In the genomic region with DNA sequence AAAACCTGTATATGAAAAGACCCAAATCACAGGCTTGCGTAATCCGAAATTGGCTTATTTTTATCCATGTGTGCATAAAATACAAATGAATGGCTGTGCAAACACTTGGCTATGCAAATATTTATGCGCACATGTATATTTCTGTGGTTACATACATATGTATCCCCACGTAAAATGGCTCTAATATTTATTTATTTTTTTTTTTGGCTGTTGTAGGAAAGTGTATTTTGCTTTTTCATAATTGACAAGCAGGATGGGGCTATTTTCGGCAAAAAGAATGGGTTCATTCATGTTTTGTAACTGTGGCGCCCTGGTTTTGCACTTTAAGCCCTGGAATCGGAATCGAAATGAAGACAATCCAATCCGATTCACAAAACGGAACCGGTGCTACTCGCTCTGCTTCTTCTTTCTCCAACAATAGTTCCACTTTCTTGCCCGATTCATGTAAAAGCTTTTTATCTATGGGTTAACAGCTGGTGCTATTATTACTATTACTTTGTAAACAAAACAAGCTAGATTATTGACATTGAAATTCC, we compare ENCODE assay signal across 1 fruit fly cellular context.
TF ChIP-seq lines count a peak whose summit lies in the region.

No protein-coding gene starts in this region.

TF ChIP-seq in whole organism, embryonic, 481 proteins besides CTCF, POLR2A, EP300 and RAD21 (continued from another document and continues in another):
- TF ChIP-seq CG14860 (GFP tag; IDR thresholded peaks at IDR 0.05; lab: Robert Waterston, UW; ENCODE audit: partially characterized antibody) (no peak), CG42726 (GFP tag; IDR thresholded peaks at IDR 0.05; lab: Robert Waterston, UW; ENCODE audit: partially characterized antibody) (no peak), H15 (GFP tag; IDR thresholded peaks at IDR 0.05; lab: Robert Waterston, UW) (peak; percentile 72), CHES-1-like (GFP tag; optimal IDR thresholded peaks at IDR 0.05; lab: Kevin White, UChicago) (peak; percentile 73), D19A (tag; optimal IDR thresholded peaks at IDR 0.05; lab: Kevin White, UChicago) (peak; percentile 43), CG18011 (GFP tag; optimal IDR thresholded peaks at IDR 0.05; lab: Kevin White, UChicago) (peak; percentile 63), CG2202 (tag; optimal IDR thresholded peaks at IDR 0.05; lab: Kevin White, UChicago) (peak; percentile 17), CG8281 (tag; optimal IDR thresholded peaks at IDR 0.05; lab: Kevin White, UChicago) (peak; percentile 23), CG34422 (GFP tag; IDR thresholded peaks at IDR 0.05; lab: Robert Waterston, UW) (peak; percentile 84), ac (GFP tag; optimal IDR thresholded peaks at IDR 0.05; lab: Kevin White, UChicago) (peak; percentile 4), Drgx (GFP tag; IDR thresholded peaks at IDR 0.05; lab: Robert Waterston, UW) (peak; percentile 88), BtbVII (GFP tag; optimal IDR thresholded peaks at IDR 0.05; lab: Kevin White, UChicago) (peak; percentile 50), Aef1 (GFP tag; IDR thresholded peaks at IDR 0.05; lab: Robert Waterston, UW) (peak; percentile 78), Abd-B (GFP tag; optimal IDR thresholded peaks at IDR 0.05; lab: Kevin White, UChicago) (no peak), Ets65A (GFP tag; lab: Kevin White, UChicago) (peak; percentile 93), nom (GFP tag; optimal IDR thresholded peaks at IDR 0.05; lab: Kevin White, UChicago) (peak; percentile 46), Hand (GFP tag; optimal IDR thresholded peaks at IDR 0.05; lab: Kevin White, UChicago) (peak; percentile 57), CG3726 (GFP tag; IDR thresholded peaks at IDR 0.05; lab: Robert Waterston, UW) (no peak; the same call in 2 of the 3 replicates), B-H2 (GFP tag; optimal IDR thresholded peaks at IDR 0.05; lab: Kevin White, UChicago) (peak; percentile 67), hth (optimal IDR thresholded peaks at IDR 0.05; lab: Kevin White, UChicago) (no peak), salm (tag; optimal IDR thresholded peaks at IDR 0.05; lab: Kevin White, UChicago) (no peak), CG10366 (GFP tag; IDR thresholded peaks at IDR 0.05; lab: Robert Waterston, UW) (peak; percentile 62), Max (GFP tag; optimal IDR thresholded peaks at IDR 0.05; lab: Kevin White, UChicago) (peak; percentile 60), CG6272 (GFP tag; IDR thresholded peaks at IDR 0.05; lab: Robert Waterston, UW) (peak; percentile 53), CG31388 (GFP tag; optimal IDR thresholded peaks at IDR 0.05; lab: Kevin White, UChicago) (no peak), CG6654 (GFP tag; optimal IDR thresholded peaks at IDR 0.05; lab: Kevin White, UChicago) (peak; percentile 46), zen (tag; optimal IDR thresholded peaks at IDR 0.05; lab: Kevin White, UChicago) (no peak), CG15601 (tag; optimal IDR thresholded peaks at IDR 0.05; lab: Kevin White, UChicago) (peak; percentile 21), Doc3 (GFP tag; IDR thresholded peaks at IDR 0.05; lab: Robert Waterston, UW; ENCODE audit: partially characterized antibody) (no peak), CG3995 (GFP tag; optimal IDR thresholded peaks at IDR 0.05; lab: Kevin White, UChicago) (peak; percentile 7), CG6854 (GFP tag; optimal IDR thresholded peaks at IDR 0.05; lab: Kevin White, UChicago) (peak; percentile 6), CG13296 (GFP tag; optimal IDR thresholded peaks at IDR 0.05; lab: Kevin White, UChicago) (peak; percentile 65), Hsf (GFP tag; optimal IDR thresholded peaks at IDR 0.05; lab: Kevin White, UChicago) (peak; percentile 76), CG13624 (GFP tag; optimal IDR thresholded peaks at IDR 0.05; lab: Kevin White, UChicago) (peak; percentile 71), Lhr (GFP tag; optimal IDR thresholded peaks at IDR 0.05; lab: Kevin White, UChicago) (no peak), cad (GFP tag; optimal IDR thresholded peaks at IDR 0.05; lab: Kevin White, UChicago) (no peak), kah (GFP tag; optimal IDR thresholded peaks at IDR 0.05; lab: Kevin White, UChicago) (peak; percentile 26), CG9797 (GFP tag; optimal IDR thresholded peaks at IDR 0.05; lab: Kevin White, UChicago) (no peak), E2f2 (GFP tag; IDR thresholded peaks at IDR 0.05; lab: Robert Waterston, UW) (peak; percentile 58), CG11696 (GFP tag; IDR thresholded peaks at IDR 0.05; lab: Robert Waterston, UW) (peak; percentile 64; the same call in 1 of the 2 replicates), nerfin-1 (tag; optimal IDR thresholded peaks at IDR 0.05; lab: Kevin White, UChicago) (no peak), CG3163 (GFP tag; optimal IDR thresholded peaks at IDR 0.05; lab: Kevin White, UChicago) (peak; percentile 48), croc (GFP tag; conservative IDR thresholded peaks at IDR 0.05; lab: Robert Waterston, UW) (peak; percentile 20; the same call in 1 of the 3 replicates), zf30C (GFP tag; optimal IDR thresholded peaks at IDR 0.05; lab: Kevin White, UChicago) (no peak), pfk (GFP tag; optimal IDR thresholded peaks at IDR 0.05; lab: Kevin White, UChicago) (peak; percentile 23), CG9932 (GFP tag; IDR thresholded peaks at IDR 0.05; lab: Robert Waterston, UW) (peak; percentile 84), CG17912 (GFP tag; optimal IDR thresholded peaks at IDR 0.05; lab: Kevin White, UChicago) (no peak), CG10543 (GFP tag; optimal IDR thresholded peaks at IDR 0.05; lab: Kevin White, UChicago) (peak; percentile 79), CG4707 (GFP tag; optimal IDR thresholded peaks at IDR 0.05; lab: Kevin White, UChicago) (peak; percentile 14), CG15269 (tag; optimal IDR thresholded peaks at IDR 0.05; lab: Kevin White, UChicago) (peak; percentile 73), H2.0 (GFP tag; IDR thresholded peaks at IDR 0.05; lab: Robert Waterston, UW) (peak; percentile 61), CG17385 (GFP tag; optimal IDR thresholded peaks at IDR 0.05; lab: Kevin White, UChicago) (peak; percentile 90), tup (GFP tag; optimal IDR thresholded peaks at IDR 0.05; lab: Kevin White, UChicago) (peak; percentile 73), CG8359 (GFP tag; optimal IDR thresholded peaks at IDR 0.05; lab: Kevin White, UChicago; ENCODE audit: borderline replicate concordance) (no peak), p53 (GFP tag; optimal IDR thresholded peaks at IDR 0.05; lab: Kevin White, UChicago) (peak; percentile 53), ATbp (GFP tag; optimal IDR thresholded peaks at IDR 0.05; lab: Kevin White, UChicago) (peak; percentile 29), CG12659 (GFP tag; optimal IDR thresholded peaks at IDR 0.05; lab: Kevin White, UChicago) (peak; percentile 78), C15 (GFP tag; IDR thresholded peaks at IDR 0.05; lab: Robert Waterston, UW) (peak; percentile 55; the same call in 1 of the 3 replicates), prd (optimal IDR thresholded peaks at IDR 0.05; lab: Kevin White, UChicago) (no peak), prd (GFP tag; IDR thresholded peaks at IDR 0.05; lab: Robert Waterston, UW) (peak; percentile 78), CG11247 (GFP tag; IDR thresholded peaks at IDR 0.05; lab: Robert Waterston, UW) (no peak), CG7928 (GFP tag; optimal IDR thresholded peaks at IDR 0.05; lab: Kevin White, UChicago) (peak; percentile 90), Opbp (GFP tag; IDR thresholded peaks at IDR 0.05; lab: Robert Waterston, UW; ENCODE audit: partially characterized antibody) (no peak), Mad (GFP tag; optimal IDR thresholded peaks at IDR 0.05; lab: Kevin White, UChicago) (peak; percentile 57), lmd (GFP tag; IDR thresholded peaks at IDR 0.05; lab: Robert Waterston, UW) (peak; percentile 72), Jarid2 (GFP tag; optimal IDR thresholded peaks at IDR 0.05; lab: Kevin White, UChicago) (no peak), CG10431 (GFP tag; optimal IDR thresholded peaks at IDR 0.05; lab: Kevin White, UChicago) (peak; percentile 0), Dp (GFP tag; optimal IDR thresholded peaks at IDR 0.05; lab: Kevin White, UChicago) (no peak), Sox102F (GFP tag; optimal IDR thresholded peaks at IDR 0.05; lab: Kevin White, UChicago) (peak; percentile 77), Neu2 (GFP tag; optimal IDR thresholded peaks at IDR 0.05; lab: Kevin White, UChicago; ENCODE audit: borderline replicate concordance) (no peak), CG33213 (GFP tag; optimal IDR thresholded peaks at IDR 0.05; lab: Kevin White, UChicago) (peak; percentile 62), HLHmδ (GFP tag; optimal IDR thresholded peaks at IDR 0.05; lab: Kevin White, UChicago) (no peak), CG7745 (tag; optimal IDR thresholded peaks at IDR 0.05; lab: Kevin White, UChicago) (no peak), CG6689 (GFP tag; IDR thresholded peaks at IDR 0.05; lab: Robert Waterston, UW) (peak; percentile 79), ssp (GFP tag; IDR thresholded peaks at IDR 0.05; lab: Robert Waterston, UW) (peak; percentile 52), CkIIα-i1 (GFP tag; IDR thresholded peaks at IDR 0.05; lab: Robert Waterston, UW) (no peak), CG7839 (tag; optimal IDR thresholded peaks at IDR 0.05; lab: Kevin White, UChicago) (peak; percentile 74), scrt (GFP tag; optimal IDR thresholded peaks at IDR 0.05; lab: Kevin White, UChicago) (peak; percentile 49), Fer2 (tag; optimal IDR thresholded peaks at IDR 0.05; lab: Kevin White, UChicago) (peak; percentile 59), CG9437 (GFP tag; optimal IDR thresholded peaks at IDR 0.05; lab: Kevin White, UChicago) (peak; percentile 63), gsb-n (tag; optimal IDR thresholded peaks at IDR 0.05; lab: Kevin White, UChicago) (no peak), Pdp1 (GFP tag; optimal IDR thresholded peaks at IDR 0.05; lab: Kevin White, UChicago) (peak; percentile 76 to 84), aop (GFP tag; IDR thresholded peaks at IDR 0.05; lab: Robert Waterston, UW) (0 out of 2 replicates have a peak, but pooled peaks have one; percentile 21), tio (GFP tag; optimal IDR thresholded peaks at IDR 0.05; lab: Kevin White, UChicago) (peak; percentile 76), D19B (GFP tag; optimal IDR thresholded peaks at IDR 0.05; lab: Kevin White, UChicago) (peak; percentile 41), Lpt (GFP tag; optimal IDR thresholded peaks at IDR 0.05; lab: Kevin White, UChicago) (no peak), MBD-R2 (GFP tag; IDR thresholded peaks at IDR 0.05; lab: Robert Waterston, UW) (peak; percentile 71), pros (GFP tag; optimal IDR thresholded peaks at IDR 0.05; lab: Kevin White, UChicago) (peak; percentile 86), CG18619 (GFP tag; optimal IDR thresholded peaks at IDR 0.05; lab: Kevin White, UChicago) (peak; percentile 29), CG4730 (GFP tag; IDR thresholded peaks at IDR 0.05; lab: Robert Waterston, UW) (peak; percentile 59), lov (optimal IDR thresholded peaks at IDR 0.05; lab: Kevin White, UChicago) (no peak), lov (GFP tag; IDR thresholded peaks at IDR 0.05; lab: Robert Waterston, UW) (peak; percentile 81; the same call in 2 of the 3 replicates), peb (GFP tag; IDR thresholded peaks at IDR 0.05; lab: Robert Waterston, UW) (peak; percentile 32; the same call in 1 of the 2 replicates), grau (tag; optimal IDR thresholded peaks at IDR 0.05; lab: Kevin White, UChicago) (peak; percentile 54), pb (GFP tag; optimal IDR thresholded peaks at IDR 0.05; lab: Kevin White, UChicago) (peak; percentile 37), NfI (GFP tag; optimal IDR thresholded peaks at IDR 0.05; lab: Kevin White, UChicago) (peak; percentile 78), CG15514 (GFP tag; optimal IDR thresholded peaks at IDR 0.05; lab: Kevin White, UChicago) (peak; percentile 99), CG31365 (tag; optimal IDR thresholded peaks at IDR 0.05; lab: Kevin White, UChicago) (no peak), gce (GFP tag; IDR thresholded peaks at IDR 0.05; lab: Robert Waterston, UW) (peak; percentile 61; the same call in 2 of the 3 replicates), CG12155 (GFP tag; optimal IDR thresholded peaks at IDR 0.05; lab: Kevin White, UChicago) (peak; percentile 98), Mrtf (GFP tag; IDR thresholded peaks at IDR 0.05; lab: Robert Waterston, UW) (peak; percentile 73), ab (GFP tag; optimal IDR thresholded peaks at IDR 0.05; lab: Kevin White, UChicago) (peak; percentile 19), sima (GFP tag; optimal IDR thresholded peaks at IDR 0.05; lab: Kevin White, UChicago) (peak; percentile 39), CG5953 (GFP tag; IDR thresholded peaks at IDR 0.05; lab: Robert Waterston, UW) (peak; percentile 64), pum (GFP tag; optimal IDR thresholded peaks at IDR 0.05; lab: Kevin White, UChicago) (peak; percentile 58), cg (GFP tag; optimal IDR thresholded peaks at IDR 0.05; lab: Kevin White, UChicago) (no peak), chn (GFP tag; optimal IDR thresholded peaks at IDR 0.05; lab: Kevin White, UChicago) (peak; percentile 77), CG8388 (GFP tag; optimal IDR thresholded peaks at IDR 0.05; lab: Kevin White, UChicago) (peak; percentile 57), schlank (tag; optimal IDR thresholded peaks at IDR 0.05; lab: Kevin White, UChicago) (peak; percentile 64), ara (GFP tag; IDR thresholded peaks at IDR 0.05; lab: Robert Waterston, UW) (peak; percentile 71), sqz (GFP tag; optimal IDR thresholded peaks at IDR 0.05; lab: Kevin White, UChicago) (peak; percentile 25), CG43689 (GFP tag; IDR thresholded peaks at IDR 0.05; lab: Robert Waterston, UW) (no peak), slp2 (GFP tag; optimal IDR thresholded peaks at IDR 0.05; lab: Kevin White, UChicago) (peak; percentile 49), fd3F (GFP tag; optimal IDR thresholded peaks at IDR 0.05; lab: Kevin White, UChicago) (peak; percentile 63), Usf (GFP tag; optimal IDR thresholded peaks at IDR 0.05; lab: Kevin White, UChicago) (peak; percentile 17), MESR4 (GFP tag; optimal IDR thresholded peaks at IDR 0.05; lab: Kevin White, UChicago) (peak; percentile 17), CG8478 (optimal IDR thresholded peaks at IDR 0.05; lab: Kevin White, UChicago) (no peak), NC2α (GFP tag; optimal IDR thresholded peaks at IDR 0.05; lab: Kevin White, UChicago) (no peak), Blimp-1 (GFP tag; optimal IDR thresholded peaks at IDR 0.05; lab: Kevin White, UChicago) (peak; percentile 55), dmrt99B (tag; optimal IDR thresholded peaks at IDR 0.05; lab: Kevin White, UChicago) (peak; percentile 73), D (optimal IDR thresholded peaks at IDR 0.05; lab: Kevin White, UChicago) (no peak), D (GFP tag; optimal IDR thresholded peaks at IDR 0.05; lab: Kevin White, UChicago) (peak; percentile 40), zen2 (GFP tag; IDR thresholded peaks at IDR 0.05; lab: Robert Waterston, UW; ENCODE audit: partially characterized antibody) (no peak), CG2120 (GFP tag; optimal IDR thresholded peaks at IDR 0.05; lab: Kevin White, UChicago) (peak; percentile 85), ci (GFP tag; IDR thresholded peaks at IDR 0.05; lab: Robert Waterston, UW) (peak; percentile 90)
